Fruit fly (Drosophila melanogaster): Measurements from ENCODE around the gene CG1309.

dm6 chr3L:4293711-4294110 is 34.5 kb downstream of the CG1309 start:
- no peak for TF ChIP-seq kay (GFP tag; ENCODE audit: borderline replicate concordance)
- TF ChIP-seq CG12768 (GFP tag; optimal IDR thresholded peaks at IDR 0.05) = no peak
- no peak for TF ChIP-seq CG14711 (tag; optimal IDR thresholded peaks at IDR 0.05)
- no peak for TF ChIP-seq bab1 (GFP tag; optimal IDR thresholded peaks at IDR 0.05)
- peak; percentile 54 for TF ChIP-seq CG33017 (tag; optimal IDR thresholded peaks at IDR 0.05)
- no peak for TF ChIP-seq CG7045 (GFP tag; optimal IDR thresholded peaks at IDR 0.05)
- no peak for TF ChIP-seq toe (GFP tag; optimal IDR thresholded peaks at IDR 0.05)

Measured in whole organism, adult.